Worm (Caenorhabditis elegans): ENCODE measurements around the gene C16C8.9.

The C16C8.9 gene

DNA sequence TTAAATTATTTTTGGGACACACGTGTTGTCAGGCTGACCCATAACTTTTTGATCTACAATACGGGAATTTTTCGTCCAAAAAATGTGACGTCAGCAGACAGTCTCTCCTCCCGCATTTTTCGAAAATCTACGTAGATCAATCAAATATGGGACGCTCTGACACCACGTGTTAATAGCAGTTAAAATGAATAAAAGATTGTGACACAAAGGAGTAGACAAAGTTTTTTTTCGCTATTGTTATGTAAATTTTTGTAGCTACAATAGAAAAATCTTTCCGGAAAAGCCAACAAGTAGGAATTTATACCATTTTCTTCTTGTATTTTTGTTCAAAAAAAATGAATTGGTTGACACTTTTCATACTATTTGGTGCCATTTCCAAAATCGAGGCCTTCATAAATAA is 21.6 kb downstream of the C16C8.9 start, which contains the start of gene C16C8.27:
Gene C16C8.27 (plus strand): TSS at position 301 of the 400 bp plus-strand sequence.
- TF ChIP-seq snu-23 (GFP tag; optimal IDR thresholded peaks at IDR 0.05) = no peak
- TF ChIP-seq efl-1 (optimal IDR thresholded peaks at IDR 0.05) = no peak
- TF ChIP-seq efl-1 (GFP tag; optimal IDR thresholded peaks at IDR 0.05 in 1 of 2) = no peak
- TF ChIP-seq ceh-90 (tag; optimal IDR thresholded peaks at IDR 0.05) = no peak
- TF ChIP-seq rnt-1 (tag; optimal IDR thresholded peaks at IDR 0.05) = no peak
- no peak for TF ChIP-seq jun-1 (tag; optimal IDR thresholded peaks at IDR 0.05)
- TF ChIP-seq nhr-19 (GFP tag; conservative IDR thresholded peaks at IDR 0.05) = no peak
- TF ChIP-seq nhr-77 (tag; optimal IDR thresholded peaks at IDR 0.05) = no peak
- TF ChIP-seq nhr-20 (tag; optimal IDR thresholded peaks at IDR 0.05) = no peak
- no peak for TF ChIP-seq ceh-82 (tag; optimal IDR thresholded peaks at IDR 0.05)
- TF ChIP-seq aha-1 (tag; optimal IDR thresholded peaks at IDR 0.05) = no peak
- TF ChIP-seq efl-3 (GFP tag; optimal IDR thresholded peaks at IDR 0.05) = no peak
- TF ChIP-seq egl-13 (tag; optimal IDR thresholded peaks at IDR 0.05) = no peak
- no peak for TF ChIP-seq C16A3.4 (tag; optimal IDR thresholded peaks at IDR 0.05)
- TF ChIP-seq sup-37 (GFP tag; optimal IDR thresholded peaks at IDR 0.05) = no peak
- no peak for TF ChIP-seq elt-3 (tag; optimal IDR thresholded peaks at IDR 0.05)
- no peak for TF ChIP-seq mdl-1 (tag; optimal IDR thresholded peaks at IDR 0.05)

DNA sequence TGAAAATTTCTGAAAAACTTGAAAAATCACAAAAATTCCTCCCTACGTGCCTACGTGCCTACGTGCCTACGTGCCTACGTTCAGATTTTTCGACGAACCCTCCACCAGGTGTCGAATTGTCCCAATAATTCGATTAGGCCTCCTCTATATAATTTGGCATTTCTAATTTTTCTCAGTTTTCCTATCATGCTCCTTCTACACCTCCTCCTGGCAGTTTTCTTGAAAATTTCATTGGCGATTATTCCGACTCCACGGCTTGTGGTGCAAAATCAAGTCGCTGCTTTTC is 22.4 kb downstream of the C16C8.9 start, which contains the start of gene C16C8.17:
Gene C16C8.17 (plus strand): TSS at position 187 of the 286 bp plus-strand sequence.
- no peak for TF ChIP-seq tlp-1 (tag; optimal IDR thresholded peaks at IDR 0.05)
- TF ChIP-seq lin-13 (GFP tag; optimal IDR thresholded peaks at IDR 0.05) = no peak
- TF ChIP-seq lsy-2 (tag; optimal IDR thresholded peaks at IDR 0.05) = no peak
- no peak for TF ChIP-seq pag-3 (tag; optimal IDR thresholded peaks at IDR 0.05; ENCODE audit: borderline replicate concordance, insufficient read depth)
- no peak for TF ChIP-seq hlh-17 (GFP tag; optimal IDR thresholded peaks at IDR 0.05; ENCODE audit: borderline replicate concordance)

ce11 chrII:3439842-3440640 is 23.0 kb downstream of the C16C8.9 start:
- peak; percentile 59 for TF ChIP-seq snpc-4 (tag; optimal IDR thresholded peaks at IDR 0.05)
- TF ChIP-seq mdl-1 (tag; optimal IDR thresholded peaks at IDR 0.05) = no peak
- TF ChIP-seq elt-2 (tag; optimal IDR thresholded peaks at IDR 0.05) = peak; percentile 86
- no peak for TF ChIP-seq unc-130 (tag; optimal IDR thresholded peaks at IDR 0.05)
- peak; percentile 57 for TF ChIP-seq tlp-1 (tag; optimal IDR thresholded peaks at IDR 0.05)

DNA sequence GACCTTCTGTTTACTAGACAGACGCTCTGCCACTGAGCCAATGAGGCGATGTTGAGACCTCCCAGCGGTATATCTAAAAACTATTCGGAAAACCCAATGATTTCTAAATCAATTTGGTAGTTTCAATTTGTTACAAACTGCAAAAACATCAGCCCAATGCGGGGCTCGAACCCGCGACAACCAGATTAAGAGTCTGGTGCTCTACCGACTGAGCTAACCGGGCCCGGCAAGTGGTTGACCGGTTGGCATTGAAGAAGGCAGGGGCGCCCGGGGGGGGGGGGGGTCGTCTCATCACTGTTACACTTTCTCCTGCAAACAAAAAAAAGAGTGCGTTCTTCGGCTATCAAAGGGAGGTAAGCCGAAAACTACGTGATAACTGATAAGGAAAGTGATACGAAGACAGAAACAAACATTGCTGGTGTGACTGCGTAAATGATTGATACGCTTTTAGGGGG is 23.7 kb downstream of the C16C8.9 start:
- TF ChIP-seq fkh-8 (tag; optimal IDR thresholded peaks at IDR 0.05) (no peak), nhr-71 (tag; optimal IDR thresholded peaks at IDR 0.05) (peak; percentile 60), irx-1 (tag; optimal IDR thresholded peaks at IDR 0.05) (no peak), grh-1 (GFP tag; IDR thresholded peaks at IDR 0.05) (0 out of 2 replicates have a peak, but pooled peaks have one; percentile 6), ama-1 (optimal IDR thresholded peaks at IDR 0.05) (no peak), C16A3.4 (tag; optimal IDR thresholded peaks at IDR 0.05) (no peak), egl-13 (tag; optimal IDR thresholded peaks at IDR 0.05) (no peak), mef-2 (tag; optimal IDR thresholded peaks at IDR 0.05) (no peak), skn-1 (tag; optimal IDR thresholded peaks at IDR 0.05) (no peak), C04F5.9 (tag; optimal IDR thresholded peaks at IDR 0.05) (no peak), nhr-90 (tag; optimal IDR thresholded peaks at IDR 0.05; ENCODE audit: poor library complexity) (peak; percentile 75), ztf-4 (tag; optimal IDR thresholded peaks at IDR 0.05) (no peak), ceh-82 (tag; optimal IDR thresholded peaks at IDR 0.05) (peak in 1 of 3 experiments; percentile 3), nhr-85 (tag) (peak; percentile 57), rnt-1 (tag; optimal IDR thresholded peaks at IDR 0.05) (peak; percentile 51), elt-3 (tag; optimal IDR thresholded peaks at IDR 0.05) (peak in 3 of 6 experiments; percentile 45 to 62 (median 46)), nhr-84 (tag; optimal IDR thresholded peaks at IDR 0.05) (no peak), mdl-1 (tag; optimal IDR thresholded peaks at IDR 0.05) (no peak), fos-1 (tag; optimal IDR thresholded peaks at IDR 0.05) (no peak), lsy-2 (tag; optimal IDR thresholded peaks at IDR 0.05) (no peak), sox-4 (tag; optimal IDR thresholded peaks at IDR 0.05) (no peak), aha-1 (tag; optimal IDR thresholded peaks at IDR 0.05) (no peak), zag-1 (tag; optimal IDR thresholded peaks at IDR 0.05) (no peak), efl-1 (optimal IDR thresholded peaks at IDR 0.05) (peak in 1 of 2 experiments; percentile 20), efl-1 (GFP tag; optimal IDR thresholded peaks at IDR 0.05 in 1 of 2) (no peak), nhr-19 (GFP tag; conservative IDR thresholded peaks at IDR 0.05) (peak; percentile 64), nhr-11 (tag; optimal IDR thresholded peaks at IDR 0.05) (no peak), zip-4 (GFP tag; optimal IDR thresholded peaks at IDR 0.05) (no peak), elt-2 (tag; optimal IDR thresholded peaks at IDR 0.05) (peak; percentile 97), dpl-1 (GFP tag; optimal IDR thresholded peaks at IDR 0.05) (peak in 1 of 3 experiments; percentile 3), nhr-47 (tag; optimal IDR thresholded peaks at IDR 0.05) (peak; percentile 64), ets-5 (GFP tag; IDR thresholded peaks at IDR 0.05) (no peak)
